Fruit fly (Drosophila melanogaster) whole organism, embryonic: ENCODE data around the gene COX7B.

Experiments used
- ATbp ChIP-seq: fragments of 200-800 bp; sonication (Bioruptor generic); optimal IDR thresholded peaks from 2 replicates; lab custom pipeline; 2017; ENCODE audit warnings: missing biosample characterization, mild to moderate bottlenecking, missing genetic modification characterization, missing genetic modification reagents
- CG10147 ChIP-seq: fragments of 200-800 bp; sonication (Bioruptor generic); optimal IDR thresholded peaks from 2 replicates; lab custom pipeline; 2019; ENCODE audit warnings: missing biosample characterization, mild to moderate bottlenecking, missing genetic modification characterization, moderate library complexity
- CG10267 ChIP-seq: fragments of 200-800 bp; sonication (Bioruptor generic); optimal IDR thresholded peaks from 2 replicates; lab custom pipeline; 2018; ENCODE audit warnings: missing biosample characterization, mild to moderate bottlenecking, missing genetic modification characterization, moderate library complexity
- CG14441 ChIP-seq: fragments of 200-800 bp; sonication (Bioruptor generic); IDR thresholded peaks from 2 replicates; pipeline ENCODE4 v1.3.6; 2022; ENCODE audit warnings: missing biosample characterization, missing genetic modification characterization
- CG14667 ChIP-seq: fragments of 200-800 bp; sonication (Bioruptor generic); IDR thresholded peaks from 2 replicates; pipeline ENCODE4 v1.3.6; 2022; ENCODE audit warnings: missing biosample characterization, missing genetic modification characterization
- CG17361 ChIP-seq: fragments of 200-800 bp; sonication (Bioruptor generic); IDR thresholded peaks from 3 replicates; pipeline ENCODE4 v1.3.6; 2022; ENCODE audit warnings: missing biosample characterization, missing genetic modification characterization
- CG6254 ChIP-seq: fragments of 200-800 bp; sonication (Bioruptor generic); optimal IDR thresholded peaks from 3 replicates; lab custom pipeline; 2017; ENCODE audit warnings: mild to moderate bottlenecking, missing biosample characterization, missing genetic modification reagents, missing genetic modification characterization
- CG6689 ChIP-seq: fragments of 200-800 bp; sonication (Bioruptor generic); IDR thresholded peaks from 2 replicates; pipeline ENCODE4 v1.3.6; 2022; ENCODE audit warnings: missing biosample characterization, missing genetic modification characterization
- CG7963 ChIP-seq: fragments of 200-800 bp; sonication (Bioruptor generic); IDR thresholded peaks from 3 replicates; pipeline ENCODE4 v1.3.6; 2022; ENCODE audit warnings: missing biosample characterization, missing genetic modification characterization; ENCODE audit not compliant: partially characterized antibody
- CG9609 ChIP-seq: fragments of 200-800 bp; sonication (Bioruptor generic); optimal IDR thresholded peaks from 3 replicates; lab custom pipeline; 2016; ENCODE audit warnings: missing biosample characterization, missing genetic modification characterization
- Camta ChIP-seq: fragments of 200-800 bp; sonication (Bioruptor generic); optimal IDR thresholded peaks from 2 replicates; lab custom pipeline; 2016; ENCODE audit warnings: missing biosample characterization, missing genetic modification characterization
- CrebB ChIP-seq: fragments of 200-800 bp; sonication (Bioruptor generic); optimal IDR thresholded peaks from 3 replicates; lab custom pipeline; 2018; ENCODE audit warnings: missing biosample characterization, mild to moderate bottlenecking, missing genetic modification characterization
- HLH3B ChIP-seq: fragments of 200-800 bp; sonication (Bioruptor generic); IDR thresholded peaks from 2 replicates; pipeline ENCODE4 v1.3.6; 2022; ENCODE audit warnings: missing biosample characterization, missing genetic modification characterization
- HmgD ChIP-seq: fragments of 200-800 bp; sonication (Bioruptor generic); optimal IDR thresholded peaks from 3 replicates; lab custom pipeline; 2016; ENCODE audit warnings: missing biosample characterization, missing genetic modification characterization
- MBD-R2 ChIP-seq: fragments of 200-800 bp; sonication (Bioruptor generic); IDR thresholded peaks from 2 replicates; pipeline ENCODE4 v1.3.6; 2022; ENCODE audit warnings: missing biosample characterization, missing genetic modification characterization
- Mes4 ChIP-seq: fragments of 200-800 bp; sonication (Bioruptor generic); optimal IDR thresholded peaks from 2 replicates; lab custom pipeline; 2016; ENCODE audit warnings: missing biosample characterization, missing genetic modification characterization
- Ptx1 ChIP-seq: fragments of 200-800 bp; sonication (Bioruptor generic); IDR thresholded peaks from 2 replicates; pipeline ENCODE4 v1.3.6; 2022; ENCODE audit warnings: missing biosample characterization, missing genetic modification characterization
- Rfx ChIP-seq: fragments of 200-800 bp; sonication (Bioruptor generic); IDR thresholded peaks from 2 replicates; pipeline ENCODE4 v1.3.6; 2022; ENCODE audit warnings: missing biosample characterization, missing genetic modification characterization
- Rx ChIP-seq: fragments of 200-800 bp; sonication (Bioruptor generic); IDR thresholded peaks from 2 replicates; pipeline ENCODE4 v1.3.6; 2022; ENCODE audit warnings: missing biosample characterization, missing genetic modification characterization
- Xrp1 ChIP-seq: fragments of 200-800 bp; sonication (Bioruptor generic); IDR thresholded peaks from 2 replicates; pipeline ENCODE4 v1.3.6; 2022; ENCODE audit warnings: missing biosample characterization, missing genetic modification characterization
- cad ChIP-seq: fragments of >200 bp; optimal IDR thresholded peaks from 2 replicates; lab custom pipeline; 2017; ENCODE audit warnings: missing biosample characterization, missing genetic modification characterization
- crol ChIP-seq: fragments of 200-800 bp; sonication (Bioruptor generic); IDR thresholded peaks from 2 replicates; pipeline ENCODE4 v1.3.6; 2022; ENCODE audit warnings: missing biosample characterization, missing genetic modification characterization
- crp ChIP-seq, 2 experiments: fragments of 200-800 bp; sonication (Bioruptor generic); optimal IDR thresholded peaks; 2 replicates in 1 of 2; 3 replicates in 1 of 2; lab custom pipeline; 2017; ENCODE audit warnings: missing biosample characterization in 2 of 2, missing genetic modification characterization in 2 of 2, mild to moderate bottlenecking in 1 of 2, moderate library complexity in 1 of 2
- dm ChIP-seq: fragments of 200-800 bp; sonication (Bioruptor generic); optimal IDR thresholded peaks from 3 replicates; lab custom pipeline; 2016; ENCODE audit warnings: missing biosample characterization, missing genetic modification characterization
- dysf ChIP-seq: fragments of 200-800 bp; sonication (Bioruptor generic); IDR thresholded peaks from 3 replicates; pipeline ENCODE4 v1.3.6; 2022; ENCODE audit warnings: missing biosample characterization, missing genetic modification characterization
- fru ChIP-seq: fragments of >200 bp; optimal IDR thresholded peaks from 2 replicates; lab custom pipeline; 2017
- gem ChIP-seq: fragments of 200-800 bp; sonication (Bioruptor generic); optimal IDR thresholded peaks from 2 replicates; lab custom pipeline; 2019; ENCODE audit warnings: missing biosample characterization, mild to moderate bottlenecking, missing genetic modification characterization, moderate library complexity
- grau ChIP-seq: fragments of 200-800 bp; optimal IDR thresholded peaks from 3 replicates; lab custom pipeline; 2019; ENCODE audit warnings: missing biosample characterization, mild to moderate bottlenecking, missing genetic modification characterization, moderate library complexity
- hkb ChIP-seq, 2 experiments: fragments of 200-800 bp in 1 of 2; fragments of >200 bp in 1 of 2; sonication (Bioruptor generic) in 1 of 2; IDR thresholded peaks in 1 of 2; optimal IDR thresholded peaks in 1 of 2; 2 replicates each; pipeline versions ENCODE4 v1.3.6 to Lab custom; 2017 to 2022; ENCODE audit warnings: missing biosample characterization in 1 of 2, missing genetic modification characterization in 1 of 2
- insv ChIP-seq, 2 experiments: fragments of 200-800 bp; sonication (Bioruptor generic); optimal IDR thresholded peaks; 3 replicates each; lab custom pipeline; 2016 to 2018; ENCODE audit warnings: missing biosample characterization in 2 of 2, missing genetic modification characterization in 2 of 2
- lmd ChIP-seq: fragments of 200-800 bp; sonication (Bioruptor generic); IDR thresholded peaks from 2 replicates; pipeline ENCODE4 v1.3.6; 2022; ENCODE audit warnings: missing biosample characterization, missing genetic modification characterization
- onecut ChIP-seq: fragments of 200-800 bp; sonication (Bioruptor generic); IDR thresholded peaks from 2 replicates; pipeline ENCODE4 v1.3.6; 2022; ENCODE audit warnings: missing biosample characterization, missing genetic modification characterization
- pan ChIP-seq, 4 experiments: fragments of >200 bp in 3 of 4; fragments of 200-800 bp in 1 of 4; sonication (Bioruptor generic) in 1 of 4; optimal IDR thresholded peaks in 3 of 4; IDR thresholded peaks in 1 of 4; 2 replicates each; pipeline versions ENCODE4 v1.3.6 to Lab custom; 2017 to 2022; ENCODE audit warnings: missing biosample characterization in 2 of 4, missing genetic modification characterization in 2 of 4, mixed read lengths in 1 of 4
- prd ChIP-seq, 3 experiments: fragments of >200 bp in 2 of 3; fragments of 200-800 bp in 1 of 3; sonication (Bioruptor generic) in 1 of 3; optimal IDR thresholded peaks in 2 of 3; IDR thresholded peaks in 1 of 3; 2 replicates in 2 of 3; 3 replicates in 1 of 3; pipeline versions ENCODE4 v1.3.6 to Lab custom; 2017 to 2022; ENCODE audit warnings: missing biosample characterization in 1 of 3, missing genetic modification characterization in 1 of 3
- ranshi ChIP-seq: fragments of 200-800 bp; sonication (Bioruptor generic); IDR thresholded peaks from 2 replicates; pipeline ENCODE4 v1.3.6; 2022; ENCODE audit warnings: missing biosample characterization, missing genetic modification characterization
- scrt ChIP-seq: fragments of 200-800 bp; sonication (Bioruptor generic); optimal IDR thresholded peaks from 2 replicates; lab custom pipeline; 2018; ENCODE audit warnings: missing biosample characterization, mild to moderate bottlenecking, missing genetic modification characterization, moderate library complexity
- sens ChIP-seq: fragments of 200-800 bp; sonication (Bioruptor generic); peaks from one replicate; lab custom pipeline; 2016; ENCODE audit warnings: missing biosample characterization, missing genetic modification characterization
- tgo ChIP-seq: fragments of 200-800 bp; sonication (Bioruptor generic); IDR thresholded peaks from 3 replicates; pipeline ENCODE4 v1.3.6; 2022; ENCODE audit warnings: missing biosample characterization, missing genetic modification characterization
- unpg ChIP-seq: fragments of 200-800 bp; sonication (Bioruptor generic); optimal IDR thresholded peaks from 3 replicates; lab custom pipeline; 2018; ENCODE audit warnings: missing biosample characterization, mild to moderate bottlenecking, missing genetic modification characterization, moderate library complexity
- zfh1 ChIP-seq: fragments of 200-800 bp; sonication (Bioruptor generic); IDR thresholded peaks from 3 replicates; pipeline ENCODE4 v1.3.6; 2022; ENCODE audit warnings: missing biosample characterization, missing genetic modification characterization

COX7B gene

DNA sequence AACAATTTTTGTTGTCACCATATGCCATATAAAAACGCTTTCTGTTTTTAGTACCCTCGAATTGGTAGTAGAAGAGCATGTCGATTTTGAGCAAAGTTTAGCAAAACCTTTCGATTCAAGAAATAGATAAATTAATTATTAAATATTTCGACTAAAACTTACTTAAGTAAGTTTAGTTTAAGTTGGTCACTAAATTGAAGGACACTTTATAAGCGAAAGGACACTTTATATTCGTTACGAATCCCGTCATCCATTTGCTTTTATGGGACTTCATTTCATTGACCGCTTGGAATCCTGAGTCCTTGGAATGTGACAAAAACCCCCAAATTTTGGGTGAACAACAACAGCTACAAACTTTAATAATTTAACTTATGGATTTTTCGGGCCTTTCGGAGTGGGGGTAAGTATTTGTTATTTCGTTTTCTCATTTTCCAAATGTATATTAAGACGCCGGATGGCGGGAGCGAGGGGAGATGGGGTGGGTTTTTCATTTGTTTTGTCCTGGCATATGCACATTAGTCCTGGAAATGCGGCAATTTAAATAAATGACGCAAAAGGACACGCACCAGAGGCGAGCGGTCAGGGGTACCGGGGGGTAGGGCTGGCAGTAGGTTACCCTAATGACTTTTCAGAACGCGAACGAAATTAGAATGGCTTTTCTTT lies 33.7 kb downstream of the COX7B start (continued):
- no peak for TF ChIP-seq fru (lab: Kevin White, UChicago)
- TF ChIP-seq CG7963 (GFP tag; lab: Robert Waterston, UW) = no peak
- TF ChIP-seq unpg (GFP tag; lab: Kevin White, UChicago) = peak; percentile 39
- TF ChIP-seq Rx (GFP tag; lab: Robert Waterston, UW) = no peak
- peak; percentile 61; the same call in 1 of the 2 replicates for TF ChIP-seq onecut
- TF ChIP-seq cad (GFP tag; lab: Kevin White, UChicago) = no peak
- peak; percentile 27 for TF ChIP-seq CG10267 (tag; lab: Kevin White, UChicago)
- TF ChIP-seq, all 482 proteins: peak for 116

DNA sequence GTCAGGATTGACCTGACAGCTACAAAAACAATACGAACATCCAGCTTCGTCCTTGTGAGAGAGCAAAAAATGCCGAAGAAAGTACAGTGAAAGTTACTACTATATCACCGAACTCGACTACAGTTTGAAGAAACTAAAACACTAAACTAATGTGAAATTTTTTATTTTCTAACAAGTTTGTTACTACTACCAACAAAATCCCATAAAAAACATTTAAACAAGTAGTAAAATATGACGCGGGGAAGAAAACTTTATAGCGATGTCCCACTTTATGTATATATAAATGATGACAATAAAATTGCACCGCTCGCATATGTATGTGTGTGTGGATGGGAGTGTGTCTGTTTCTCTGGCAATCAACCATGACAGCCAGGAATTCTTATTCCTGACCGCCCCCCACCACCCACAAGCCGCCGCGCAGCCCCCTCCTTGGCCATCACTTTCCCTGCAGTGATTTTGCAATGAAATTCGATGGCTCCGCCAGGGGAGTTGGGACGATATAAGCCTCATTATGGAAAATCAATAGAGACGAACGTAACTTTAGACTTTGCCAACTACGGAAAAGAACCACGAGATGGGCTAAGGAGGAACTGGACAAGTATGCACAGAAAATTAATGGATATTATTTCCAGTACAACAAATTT lies 36.2 kb downstream of the COX7B start:
- TF ChIP-seq hkb (optimal IDR thresholded peaks at IDR 0.05; lab: Kevin White, UChicago) (no peak), hkb (GFP tag; IDR thresholded peaks at IDR 0.05; lab: Robert Waterston, UW) (peak; percentile 18; the same call in 1 of the 2 replicates), Xrp1 (peak; percentile 59), MBD-R2 (peak; percentile 12; the same call in 1 of the 2 replicates), CG6689 (GFP tag; lab: Robert Waterston, UW) (0 out of 2 replicates have a peak, but pooled peaks have one; percentile 19), lmd (GFP tag; lab: Robert Waterston, UW) (peak; percentile 11; the same call in 1 of the 2 replicates), tgo (GFP tag; lab: Robert Waterston, UW) (0 out of 3 replicates have a peak, but pooled peaks have one; percentile 15), HLH3B (GFP tag; lab: Robert Waterston, UW) (0 out of 2 replicates have a peak, but pooled peaks have one; percentile 34), unpg (GFP tag; lab: Kevin White, UChicago) (peak; percentile 0), HmgD (no peak), CG17361 (GFP tag; lab: Robert Waterston, UW) (0 out of 3 replicates have a peak, but pooled peaks have one; percentile 9), prd (optimal IDR thresholded peaks at IDR 0.05; lab: Kevin White, UChicago) (no peak), prd (GFP tag; IDR thresholded peaks at IDR 0.05; lab: Robert Waterston, UW) (peak; percentile 61; the same call in 1 of the 3 replicates), Ptx1 (GFP tag; lab: Robert Waterston, UW) (peak; percentile 57; the same call in 1 of the 2 replicates), sens (GFP tag; lab: Kevin White, UChicago) (peak; percentile 11), scrt (GFP tag; lab: Kevin White, UChicago) (no peak), ATbp (GFP tag; lab: Kevin White, UChicago) (peak; percentile 20), crol (GFP tag; lab: Robert Waterston, UW) (peak; percentile 60), dysf (peak; percentile 57; the same call in 1 of the 3 replicates), crp (GFP tag; optimal IDR thresholded peaks at IDR 0.05; lab: Kevin White, UChicago) (no peak), CG6254 (GFP tag; lab: Kevin White, UChicago) (no peak), CG10147 (GFP tag; lab: Kevin White, UChicago) (peak; percentile 11), zfh1 (GFP tag; lab: Robert Waterston, UW) (peak; percentile 37; the same call in 1 of the 3 replicates), onecut (peak; percentile 77), CrebB (tag; lab: Kevin White, UChicago) (no peak), ranshi (peak; percentile 45; the same call in 1 of the 2 replicates), gem (tag; lab: Kevin White, UChicago) (peak; percentile 12), Mes4 (GFP tag; lab: Kevin White, UChicago) (no peak), pan (optimal IDR thresholded peaks at IDR 0.05; lab: Kevin White, UChicago) (no peak), pan (GFP tag; optimal IDR thresholded peaks at IDR 0.05 in 1 of 2, IDR thresholded peaks at IDR 0.05 in 1 of 2) (peak in 1 of 2 experiments; percentile 43), insv (GFP tag; optimal IDR thresholded peaks at IDR 0.05; lab: Kevin White, UChicago) (no peak), Camta (GFP tag; lab: Kevin White, UChicago) (no peak), grau (tag; lab: Kevin White, UChicago) (peak; percentile 33), CG14667 (GFP tag; lab: Robert Waterston, UW) (0 out of 2 replicates have a peak, but pooled peaks have one; percentile 31), CG9609 (GFP tag; lab: Kevin White, UChicago) (no peak), dm (GFP tag; lab: Kevin White, UChicago) (no peak), CG14441 (GFP tag; lab: Robert Waterston, UW) (peak; percentile 52; the same call in 1 of the 2 replicates), Rfx (GFP tag; lab: Robert Waterston, UW) (peak; percentile 48)
